Fruit fly (Drosophila melanogaster) whole organism, embryonic: ENCODE results near the gene cerv.

Experiments used
- B-H2 ChIP-seq: fragments of 200-800 bp; sonication (Bioruptor generic); optimal IDR thresholded peaks from 2 replicates; lab custom pipeline; 2018; ENCODE audit warnings: missing biosample characterization, mild to moderate bottlenecking, missing genetic modification characterization
- Blimp-1 ChIP-seq: fragments of 200-800 bp; sonication (Bioruptor generic); optimal IDR thresholded peaks from 3 replicates; lab custom pipeline; 2018; ENCODE audit warnings: missing biosample characterization, missing genetic modification characterization, mild to moderate bottlenecking, moderate library complexity, missing genetic modification reagents
- C15 ChIP-seq: fragments of 200-800 bp; sonication (Bioruptor generic); IDR thresholded peaks from 3 replicates; pipeline ENCODE4 v1.3.6; 2022; ENCODE audit warnings: missing biosample characterization, missing genetic modification characterization
- CG10959 ChIP-seq: fragments of 200-800 bp; sonication (Bioruptor generic); IDR thresholded peaks from 2 replicates; pipeline ENCODE4 v1.3.6; 2022; ENCODE audit warnings: missing biosample characterization, missing genetic modification characterization
- CG13424 ChIP-seq: fragments of 200-800 bp; sonication (Bioruptor generic); optimal IDR thresholded peaks from 2 replicates; lab custom pipeline; 2019; ENCODE audit warnings: missing biosample characterization, mild to moderate bottlenecking, missing genetic modification characterization, moderate library complexity
- CG15514 ChIP-seq: fragments of 200-800 bp; sonication (Bioruptor generic); optimal IDR thresholded peaks from 3 replicates; lab custom pipeline; 2017; ENCODE audit warnings: missing biosample characterization, missing genetic modification characterization, mild to moderate bottlenecking, moderate library complexity, missing genetic modification reagents
- CG15696 ChIP-seq: fragments of 200-800 bp; sonication (Bioruptor generic); optimal IDR thresholded peaks from 2 replicates; lab custom pipeline; 2019; ENCODE audit warnings: missing biosample characterization, mild to moderate bottlenecking, missing genetic modification characterization, moderate library complexity
- CG17912 ChIP-seq: fragments of 200-800 bp; sonication (Bioruptor generic); optimal IDR thresholded peaks from 2 replicates; lab custom pipeline; 2018; ENCODE audit warnings: missing biosample characterization, mild to moderate bottlenecking, missing genetic modification characterization
- CG2199 ChIP-seq: fragments of 200-800 bp; sonication (Bioruptor generic); IDR thresholded peaks from 3 replicates; pipeline ENCODE4 v1.3.6; 2022; ENCODE audit warnings: missing biosample characterization, missing genetic modification characterization
- CG2202 ChIP-seq: fragments of 200-800 bp; sonication (Bioruptor generic); optimal IDR thresholded peaks from 2 replicates; lab custom pipeline; 2018; ENCODE audit warnings: missing biosample characterization, mild to moderate bottlenecking, missing genetic modification characterization
- CG33557 ChIP-seq: fragments of 200-800 bp; sonication (Bioruptor generic); optimal IDR thresholded peaks from 2 replicates; lab custom pipeline; 2019; ENCODE audit warnings: missing biosample characterization, mild to moderate bottlenecking, missing genetic modification characterization, moderate library complexity
- CG42726 ChIP-seq: fragments of 200-800 bp; sonication (Bioruptor generic); IDR thresholded peaks from 2 replicates; pipeline ENCODE4 v1.3.6; 2022; ENCODE audit warnings: missing biosample characterization, missing genetic modification characterization; ENCODE audit not compliant: partially characterized antibody
- CG4404 ChIP-seq: fragments of 200-800 bp; sonication (Bioruptor generic); IDR thresholded peaks from 2 replicates; pipeline ENCODE4 v1.3.6; 2022; ENCODE audit warnings: missing biosample characterization, missing genetic modification characterization
- CG6175 ChIP-seq: fragments of 200-800 bp; sonication (Bioruptor generic); IDR thresholded peaks from 3 replicates; pipeline ENCODE4 v1.3.6; 2022; ENCODE audit warnings: missing biosample characterization, missing genetic modification characterization
- CG8944 ChIP-seq: fragments of 200-800 bp; sonication (Bioruptor generic); optimal IDR thresholded peaks from 3 replicates; lab custom pipeline; 2016; ENCODE audit warnings: missing biosample characterization, missing genetic modification characterization
- CG9609 ChIP-seq: fragments of 200-800 bp; sonication (Bioruptor generic); optimal IDR thresholded peaks from 3 replicates; lab custom pipeline; 2016; ENCODE audit warnings: missing biosample characterization, missing genetic modification characterization
- CG9876 ChIP-seq: fragments of 200-800 bp; sonication (Bioruptor generic); optimal IDR thresholded peaks from 2 replicates; lab custom pipeline; 2016; ENCODE audit warnings: missing biosample characterization, missing genetic modification characterization
- Camta ChIP-seq: fragments of 200-800 bp; sonication (Bioruptor generic); optimal IDR thresholded peaks from 2 replicates; lab custom pipeline; 2016; ENCODE audit warnings: missing biosample characterization, missing genetic modification characterization
- Chrac-16 ChIP-seq: fragments of 200-800 bp; sonication (Bioruptor generic); optimal IDR thresholded peaks from 3 replicates; lab custom pipeline; 2016; ENCODE audit warnings: missing biosample characterization, missing genetic modification characterization
- D ChIP-seq, 2 experiments: fragments of 200-800 bp in 1 of 2; fragments of >200 bp in 1 of 2; sonication (Bioruptor generic) in 1 of 2; optimal IDR thresholded peaks; 2 replicates in 1 of 2; 3 replicates in 1 of 2; lab custom pipeline; 2017; ENCODE audit warnings: mild to moderate bottlenecking in 1 of 2, missing biosample characterization in 1 of 2, missing genetic modification characterization in 1 of 2, missing genetic modification reagents in 1 of 2
- D19A ChIP-seq: fragments of 200-800 bp; optimal IDR thresholded peaks from 3 replicates; lab custom pipeline; 2019; ENCODE audit warnings: missing biosample characterization, mild to moderate bottlenecking, missing genetic modification characterization, moderate library complexity
- D19B ChIP-seq: fragments of 200-800 bp; sonication (Bioruptor generic); optimal IDR thresholded peaks from 2 replicates; lab custom pipeline; 2017; ENCODE audit warnings: missing biosample characterization, mild to moderate bottlenecking, missing genetic modification characterization
- Dbx ChIP-seq: fragments of 200-800 bp; sonication (Bioruptor generic); IDR thresholded peaks from 3 replicates; pipeline ENCODE4 v1.3.6; 2022; ENCODE audit warnings: missing biosample characterization, missing genetic modification characterization
- E2f1 ChIP-seq: fragments of 200-800 bp; sonication (Bioruptor generic); IDR thresholded peaks from 2 replicates; pipeline ENCODE4 v1.3.6; 2022; ENCODE audit warnings: missing biosample characterization, missing genetic modification characterization
- Ets97D ChIP-seq: fragments of 200-800 bp; sonication (Bioruptor generic); optimal IDR thresholded peaks from 3 replicates; lab custom pipeline; 2016; ENCODE audit warnings: missing biosample characterization, missing genetic modification characterization
- Fer2 ChIP-seq: fragments of 200-800 bp; sonication (Bioruptor generic); optimal IDR thresholded peaks from 2 replicates; lab custom pipeline; 2018; ENCODE audit warnings: missing biosample characterization, mild to moderate bottlenecking, missing genetic modification characterization, moderate library complexity
- Fer3 ChIP-seq: fragments of 200-800 bp; sonication (Bioruptor generic); optimal IDR thresholded peaks from 2 replicates; lab custom pipeline; 2018; ENCODE audit warnings: missing biosample characterization, mild to moderate bottlenecking, missing genetic modification characterization, moderate library complexity
- Hr51 ChIP-seq, 2 experiments: fragments of 200-800 bp; sonication (Bioruptor generic); optimal IDR thresholded peaks; 2 replicates in 1 of 2; 3 replicates in 1 of 2; lab custom pipeline; 2016 to 2018; ENCODE audit warnings: missing biosample characterization in 2 of 2, missing genetic modification characterization in 2 of 2, mild to moderate bottlenecking in 1 of 2, moderate library complexity in 1 of 2
- Lhr ChIP-seq: fragments of 200-800 bp; sonication (Bioruptor generic); optimal IDR thresholded peaks from 3 replicates; lab custom pipeline; 2017; ENCODE audit warnings: mild to moderate bottlenecking, missing biosample characterization, missing genetic modification reagents, missing genetic modification characterization
- Neu2 ChIP-seq: fragments of 200-800 bp; sonication (Bioruptor generic); optimal IDR thresholded peaks from 3 replicates; lab custom pipeline; 2016; ENCODE audit warnings: missing biosample characterization, missing genetic modification characterization, borderline replicate concordance
- bsh ChIP-seq, 2 experiments: fragments of 200-800 bp; sonication (Bioruptor generic); optimal IDR thresholded peaks; 2 replicates each; lab custom pipeline; 2017 to 2018; ENCODE audit warnings: mild to moderate bottlenecking in 2 of 2, missing biosample characterization in 2 of 2, missing genetic modification characterization in 2 of 2, moderate library complexity in 1 of 2
- dysf ChIP-seq: fragments of 200-800 bp; sonication (Bioruptor generic); IDR thresholded peaks from 3 replicates; pipeline ENCODE4 v1.3.6; 2022; ENCODE audit warnings: missing biosample characterization, missing genetic modification characterization
- fru ChIP-seq: fragments of >200 bp; optimal IDR thresholded peaks from 2 replicates; lab custom pipeline; 2017
- grau ChIP-seq: fragments of 200-800 bp; optimal IDR thresholded peaks from 3 replicates; lab custom pipeline; 2019; ENCODE audit warnings: missing biosample characterization, mild to moderate bottlenecking, missing genetic modification characterization, moderate library complexity
- hbn ChIP-seq: fragments of 200-800 bp; sonication (Bioruptor generic); IDR thresholded peaks from 2 replicates; pipeline ENCODE4 v1.3.6; 2022; ENCODE audit warnings: missing biosample characterization, missing genetic modification characterization; ENCODE audit not compliant: partially characterized antibody
- jumu ChIP-seq: fragments of 200-800 bp; sonication (Bioruptor generic); optimal IDR thresholded peaks from 3 replicates; lab custom pipeline; 2016; ENCODE audit warnings: missing biosample characterization, missing genetic modification characterization
- kni ChIP-seq: fragments of 200-800 bp; sonication (Bioruptor generic); optimal IDR thresholded peaks from 3 replicates; lab custom pipeline; 2017; ENCODE audit warnings: mild to moderate bottlenecking, missing biosample characterization, missing genetic modification reagents, missing genetic modification characterization
- lola ChIP-seq, 3 experiments: fragments of >200 bp in 2 of 3; fragments of 200-800 bp in 1 of 3; sonication (Bioruptor generic) in 1 of 3; optimal IDR thresholded peaks; 2 replicates each; lab custom pipeline; 2017 to 2019; ENCODE audit warnings: missing biosample characterization in 3 of 3, missing genetic modification characterization in 3 of 3, mild to moderate bottlenecking in 1 of 3, moderate library complexity in 1 of 3
- mirr ChIP-seq: fragments of 200-800 bp; sonication (Bioruptor generic); optimal IDR thresholded peaks from 3 replicates; lab custom pipeline; 2018; ENCODE audit warnings: missing biosample characterization, mild to moderate bottlenecking, missing genetic modification characterization
- nerfin-2 ChIP-seq: fragments of 200-800 bp; sonication (Bioruptor generic); IDR thresholded peaks from 2 replicates; pipeline ENCODE4 v1.3.6; 2022; ENCODE audit warnings: missing biosample characterization, missing genetic modification characterization; ENCODE audit not compliant: partially characterized antibody
- pan ChIP-seq, 4 experiments: fragments of >200 bp in 3 of 4; fragments of 200-800 bp in 1 of 4; sonication (Bioruptor generic) in 1 of 4; optimal IDR thresholded peaks in 3 of 4; IDR thresholded peaks in 1 of 4; 2 replicates each; pipeline versions ENCODE4 v1.3.6 to Lab custom; 2017 to 2022; ENCODE audit warnings: missing biosample characterization in 2 of 4, missing genetic modification characterization in 2 of 4, mixed read lengths in 1 of 4
- pita ChIP-seq: fragments of 200-800 bp; sonication (Bioruptor generic); optimal IDR thresholded peaks from 2 replicates; lab custom pipeline; 2017; ENCODE audit warnings: missing biosample characterization, mild to moderate bottlenecking, missing genetic modification characterization
- sens ChIP-seq: fragments of 200-800 bp; sonication (Bioruptor generic); peaks from one replicate; lab custom pipeline; 2016; ENCODE audit warnings: missing biosample characterization, missing genetic modification characterization
- slou ChIP-seq: fragments of 200-800 bp; sonication (Bioruptor generic); optimal IDR thresholded peaks from 3 replicates; lab custom pipeline; 2016; ENCODE audit warnings: missing biosample characterization, missing genetic modification characterization
- slp2 ChIP-seq: fragments of 200-800 bp; sonication (Bioruptor generic); optimal IDR thresholded peaks from 2 replicates; lab custom pipeline; 2016; ENCODE audit warnings: missing biosample characterization, missing genetic modification characterization
- ssp ChIP-seq: fragments of 200-800 bp; sonication (Bioruptor generic); IDR thresholded peaks from 2 replicates; pipeline ENCODE4 v1.3.6; 2022; ENCODE audit warnings: missing biosample characterization, missing genetic modification characterization
- tio ChIP-seq: fragments of 200-800 bp; sonication (Bioruptor generic); optimal IDR thresholded peaks from 2 replicates; lab custom pipeline; 2017; ENCODE audit warnings: missing biosample characterization, missing genetic modification characterization, inconsistent platforms
- tup ChIP-seq: fragments of 200-800 bp; sonication (Bioruptor generic); optimal IDR thresholded peaks from 2 replicates; lab custom pipeline; 2016; ENCODE audit warnings: missing biosample characterization, mild to moderate bottlenecking, missing genetic modification characterization, moderate library complexity

cerv gene

dm6 chrX:15554256-15554678 is 23.7 kb downstream of the cerv start, which contains the start of gene Ac13E (continued):
- TF ChIP-seq C15 (GFP tag; lab: Robert Waterston, UW), result peak; percentile 35; the same call in 1 of the 3 replicates
- TF ChIP-seq hbn (GFP tag; lab: Robert Waterston, UW), result 0 out of 2 replicates have a peak, but pooled peaks have one; percentile 18
- peak; percentile 48; the same call in 1 of the 2 replicates for TF ChIP-seq CG42726 (GFP tag; lab: Robert Waterston, UW)
- TF ChIP-seq CG13424 (tag; lab: Kevin White, UChicago), result peak; percentile 91
- TF ChIP-seq CG4404 (GFP tag; lab: Robert Waterston, UW), result peak; percentile 89
- peak; percentile 73 for TF ChIP-seq Camta
- TF ChIP-seq bsh (GFP tag; optimal IDR thresholded peaks at IDR 0.05; lab: Kevin White, UChicago), result peak; percentile 89 to 90
- peak; percentile 68 for TF ChIP-seq mirr
- TF ChIP-seq CG9609 (GFP tag; lab: Kevin White, UChicago), result peak; percentile 68
- no peak for TF ChIP-seq D (optimal IDR thresholded peaks at IDR 0.05; lab: Kevin White, UChicago)
- TF ChIP-seq D (GFP tag; optimal IDR thresholded peaks at IDR 0.05; lab: Kevin White, UChicago), result peak; percentile 89
- peak; percentile 92 for TF ChIP-seq grau
- TF ChIP-seq CG2202, result peak; percentile 90
- TF ChIP-seq Fer2 (tag; lab: Kevin White, UChicago), result peak; percentile 70
- TF ChIP-seq ssp, result peak; percentile 67
- TF ChIP-seq tio, result peak; percentile 86
- TF ChIP-seq sens, result peak; percentile 98
- peak; percentile 81 for TF ChIP-seq Blimp-1 (GFP tag; lab: Kevin White, UChicago)
- TF ChIP-seq B-H2 (GFP tag; lab: Kevin White, UChicago), result peak; percentile 79
- peak; percentile 8 for TF ChIP-seq CG17912 (GFP tag; lab: Kevin White, UChicago)
- peak; percentile 91 for TF ChIP-seq dysf (GFP tag; lab: Robert Waterston, UW)
- TF ChIP-seq pita (GFP tag; lab: Kevin White, UChicago), result no peak
- peak; percentile 85 for TF ChIP-seq Fer3 (tag; lab: Kevin White, UChicago)
- peak; percentile 72 for TF ChIP-seq nerfin-2
- TF ChIP-seq D19A (tag; lab: Kevin White, UChicago), result peak; percentile 85
- TF ChIP-seq CG6175 (GFP tag; lab: Robert Waterston, UW), result peak; percentile 66; the same call in 2 of the 3 replicates
- peak; percentile 83 for TF ChIP-seq E2f1 (GFP tag; lab: Robert Waterston, UW)
- peak; percentile 80 for TF ChIP-seq tup (GFP tag; lab: Kevin White, UChicago)
- peak; percentile 76 for TF ChIP-seq CG10959 (GFP tag; lab: Robert Waterston, UW)
- TF ChIP-seq CG33557, result peak; percentile 87
- no peak for TF ChIP-seq pan (optimal IDR thresholded peaks at IDR 0.05; lab: Kevin White, UChicago)
- peak in 1 of 2 experiments; percentile 87 for TF ChIP-seq pan (GFP tag; optimal IDR thresholded peaks at IDR 0.05 in 1 of 2, IDR thresholded peaks at IDR 0.05 in 1 of 2)
- TF ChIP-seq Neu2 (GFP tag; lab: Kevin White, UChicago), result no peak
- TF ChIP-seq D19B (GFP tag; lab: Kevin White, UChicago), result peak; percentile 81
- TF ChIP-seq lola (GFP tag; optimal IDR thresholded peaks at IDR 0.05; lab: Kevin White, UChicago), result peak in 1 of 3 experiments; percentile 88
- TF ChIP-seq Lhr (GFP tag; lab: Kevin White, UChicago), result peak; percentile 72
- TF ChIP-seq CG8944, result peak; percentile 72
- TF ChIP-seq Hr51 (GFP tag; optimal IDR thresholded peaks at IDR 0.05; lab: Kevin White, UChicago), result peak; percentile 83 to 91
- peak; percentile 74 for TF ChIP-seq slp2 (GFP tag; lab: Kevin White, UChicago)
- peak; percentile 88 for TF ChIP-seq CG15696
- peak; percentile 54 for TF ChIP-seq Ets97D (GFP tag; lab: Kevin White, UChicago)
- TF ChIP-seq CG2199, result no peak
- peak; percentile 90 for TF ChIP-seq Dbx (GFP tag; lab: Robert Waterston, UW)
- no peak for TF ChIP-seq fru (lab: Kevin White, UChicago)
- TF ChIP-seq jumu (GFP tag; lab: Kevin White, UChicago), result peak; percentile 80
- peak; percentile 88 for TF ChIP-seq kni (GFP tag; lab: Kevin White, UChicago)
- TF ChIP-seq CG9876 (GFP tag; lab: Kevin White, UChicago), result peak; percentile 28
- TF ChIP-seq CG15514 (GFP tag; lab: Kevin White, UChicago), result peak; percentile 81
- TF ChIP-seq slou (GFP tag; lab: Kevin White, UChicago), result peak; percentile 78
- TF ChIP-seq Chrac-16, result peak; percentile 93
